Worm (Caenorhabditis elegans): ENCODE results near the gene lron-4.

Gene lron-4

DNA sequence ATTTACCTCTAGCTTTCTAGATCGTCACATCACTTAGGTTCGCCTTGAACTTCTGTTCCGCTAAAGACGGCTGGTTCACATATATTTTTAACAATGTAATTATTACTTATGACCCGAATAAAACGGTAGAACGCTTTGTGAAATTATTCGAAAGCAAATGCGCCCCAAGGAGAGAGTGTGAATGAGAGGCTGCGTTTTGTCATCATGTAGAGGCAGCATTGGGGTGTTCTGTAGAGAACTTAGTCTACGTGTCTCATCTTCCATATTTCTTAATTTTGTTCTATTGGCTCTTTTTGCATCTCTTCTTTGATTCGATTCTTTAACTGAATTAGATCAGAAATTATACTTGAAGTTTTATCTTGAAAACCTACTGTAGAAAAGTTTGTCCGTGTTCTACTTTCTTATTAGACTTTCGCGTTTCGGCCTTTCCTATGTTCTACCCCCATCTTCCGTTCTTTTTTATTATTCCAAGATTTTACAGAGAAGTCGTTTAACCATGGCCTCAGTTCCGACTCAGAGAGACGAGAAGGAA is 26.1 kb upstream of the lron-4 start, which contains the start of gene cdc-48.2:
Gene cdc-48.2 (plus strand): TSS at position 482 of the 532 bp plus-strand sequence.
- TF ChIP-seq ces-1 (GFP tag; optimal IDR thresholded peaks at IDR 0.05) (no peak), ztf-11 (tag; optimal IDR thresholded peaks at IDR 0.05) (no peak), ceh-83 (GFP tag; optimal IDR thresholded peaks at IDR 0.05) (peak; percentile 2), unc-120 (tag; optimal IDR thresholded peaks at IDR 0.05; ENCODE audit: poor library complexity, severe bottlenecking) (no peak), tbx-8 (GFP tag; optimal IDR thresholded peaks at IDR 0.05) (no peak), ham-2 (GFP tag; optimal IDR thresholded peaks at IDR 0.05) (no peak)

DNA sequence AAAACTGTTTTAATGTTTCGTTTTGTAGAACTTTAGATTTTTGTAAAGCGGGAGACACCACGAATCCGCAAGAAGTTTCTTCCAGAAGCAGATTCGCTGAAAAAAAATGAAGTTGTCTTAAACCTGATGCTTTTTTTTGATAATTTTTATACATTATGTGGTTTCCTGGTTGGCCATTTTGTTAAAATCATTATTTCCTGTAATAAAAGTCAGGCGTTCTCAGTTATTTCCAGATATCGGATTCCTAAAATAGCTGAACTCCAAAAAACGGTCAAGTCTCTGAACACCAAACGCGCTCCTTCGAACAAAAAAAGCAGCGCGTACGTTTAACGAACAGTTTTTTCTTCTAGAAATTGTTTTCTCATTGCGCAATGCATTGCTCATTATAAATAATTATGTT is 25.4 kb upstream of the lron-4 start:
- TF ChIP-seq sptf-1 (tag; optimal IDR thresholded peaks at IDR 0.05) = peak; percentile 64
- TF ChIP-seq ces-1 (GFP tag; optimal IDR thresholded peaks at IDR 0.05) = peak; percentile 46
- peak; percentile 67 for TF ChIP-seq nhr-237 (tag; optimal IDR thresholded peaks at IDR 0.05)
- TF ChIP-seq lsy-2 (tag; optimal IDR thresholded peaks at IDR 0.05) = peak; percentile 10
- TF ChIP-seq zip-8 (tag; optimal IDR thresholded peaks at IDR 0.05) = peak; percentile 47
- no peak for TF ChIP-seq nhr-12 (tag; optimal IDR thresholded peaks at IDR 0.05)
- no peak for TF ChIP-seq mep-1 (tag; optimal IDR thresholded peaks at IDR 0.05)

DNA sequence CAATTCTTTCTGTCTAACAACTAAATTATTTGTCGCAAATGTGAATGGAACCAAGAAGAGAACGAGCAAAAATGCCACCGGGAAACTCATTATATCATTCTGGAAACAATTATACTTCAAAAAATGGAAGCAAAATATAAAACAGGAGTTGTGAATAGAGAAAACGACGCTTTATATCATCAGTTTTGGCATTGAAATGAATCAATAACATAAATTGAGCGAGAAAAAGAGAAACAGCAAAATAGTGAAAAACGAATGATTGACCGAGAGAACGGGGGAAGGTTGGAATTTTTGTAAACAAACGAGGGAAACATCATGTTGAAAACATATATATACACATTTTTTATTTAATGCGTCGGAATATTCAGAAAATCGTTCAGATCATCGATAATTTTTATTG is 24.9 kb upstream of the lron-4 start, which contains the start of gene ctns-1:
Gene ctns-1 (minus strand): TSS at position 101 of the 400 bp plus-strand sequence.
- no peak for TF ChIP-seq bed-3 (GFP tag; optimal IDR thresholded peaks at IDR 0.05)
- TF ChIP-seq mls-2 (tag; optimal IDR thresholded peaks at IDR 0.05) = no peak
- TF ChIP-seq lin-32 (GFP tag; optimal IDR thresholded peaks at IDR 0.05) = no peak
- no peak for TF ChIP-seq sem-2 (GFP tag; optimal IDR thresholded peaks at IDR 0.05)
- TF ChIP-seq ztf-11 (tag; optimal IDR thresholded peaks at IDR 0.05) = no peak
- no peak for TF ChIP-seq nhr-12 (tag; optimal IDR thresholded peaks at IDR 0.05)
- no peak for TF ChIP-seq ces-1 (GFP tag; optimal IDR thresholded peaks at IDR 0.05)
- no peak for TF ChIP-seq tbx-8 (GFP tag; optimal IDR thresholded peaks at IDR 0.05)
- no peak for TF ChIP-seq mep-1 (tag; optimal IDR thresholded peaks at IDR 0.05)
- TF ChIP-seq unc-62 (GFP tag; optimal IDR thresholded peaks at IDR 0.05) = no peak
- TF ChIP-seq ceh-83 (GFP tag; optimal IDR thresholded peaks at IDR 0.05) = no peak
- no peak for TF ChIP-seq elt-1 (tag; optimal IDR thresholded peaks at IDR 0.05; ENCODE audit: borderline replicate concordance, insufficient read depth)
- no peak for TF ChIP-seq nhr-2 (tag; optimal IDR thresholded peaks at IDR 0.05)
- TF ChIP-seq cnd-1 (tag; optimal IDR thresholded peaks at IDR 0.05) = no peak
- no peak for TF ChIP-seq unc-39 (tag; optimal IDR thresholded peaks at IDR 0.05)

DNA sequence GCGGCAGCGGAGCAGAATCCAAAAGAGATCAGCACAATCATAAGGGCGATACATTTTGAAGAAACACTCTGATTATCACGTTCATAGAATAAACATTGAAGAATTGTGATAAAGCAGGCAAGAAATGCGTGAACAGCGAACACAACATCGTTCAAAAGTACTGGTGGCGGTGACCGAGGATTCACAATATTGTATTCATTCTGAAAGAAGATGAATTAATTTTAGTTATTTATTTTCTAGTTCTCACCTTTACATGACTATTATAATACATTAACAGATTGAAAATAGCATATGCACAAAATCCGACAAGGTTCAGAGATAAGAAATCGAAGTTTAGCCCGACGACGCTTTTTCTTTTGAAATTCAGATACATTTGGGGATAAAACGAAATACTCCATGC is 24.0 kb upstream of the lron-4 start:
- TF ChIP-seq hlh-1 (tag; optimal IDR thresholded peaks at IDR 0.05) (no peak), drap-1 (GFP tag; optimal IDR thresholded peaks at IDR 0.05) (no peak), unc-120 (tag; optimal IDR thresholded peaks at IDR 0.05; ENCODE audit: poor library complexity, severe bottlenecking) (no peak), tbx-8 (GFP tag; optimal IDR thresholded peaks at IDR 0.05) (no peak), mls-2 (tag; optimal IDR thresholded peaks at IDR 0.05) (no peak), ces-1 (GFP tag; optimal IDR thresholded peaks at IDR 0.05) (no peak), M03D4.4 (tag; optimal IDR thresholded peaks at IDR 0.05) (no peak), nhr-28 (tag; optimal IDR thresholded peaks at IDR 0.05) (no peak), nhr-237 (tag; optimal IDR thresholded peaks at IDR 0.05) (no peak), nhr-12 (tag; optimal IDR thresholded peaks at IDR 0.05) (no peak), elt-3 (tag; optimal IDR thresholded peaks at IDR 0.05) (no peak), ceh-39 (tag; optimal IDR thresholded peaks at IDR 0.05) (no peak), nhr-76 (tag; optimal IDR thresholded peaks at IDR 0.05) (no peak), sem-2 (GFP tag; optimal IDR thresholded peaks at IDR 0.05) (no peak), ztf-11 (tag; optimal IDR thresholded peaks at IDR 0.05) (no peak), snpc-4 (tag; optimal IDR thresholded peaks at IDR 0.05) (no peak)

DNA sequence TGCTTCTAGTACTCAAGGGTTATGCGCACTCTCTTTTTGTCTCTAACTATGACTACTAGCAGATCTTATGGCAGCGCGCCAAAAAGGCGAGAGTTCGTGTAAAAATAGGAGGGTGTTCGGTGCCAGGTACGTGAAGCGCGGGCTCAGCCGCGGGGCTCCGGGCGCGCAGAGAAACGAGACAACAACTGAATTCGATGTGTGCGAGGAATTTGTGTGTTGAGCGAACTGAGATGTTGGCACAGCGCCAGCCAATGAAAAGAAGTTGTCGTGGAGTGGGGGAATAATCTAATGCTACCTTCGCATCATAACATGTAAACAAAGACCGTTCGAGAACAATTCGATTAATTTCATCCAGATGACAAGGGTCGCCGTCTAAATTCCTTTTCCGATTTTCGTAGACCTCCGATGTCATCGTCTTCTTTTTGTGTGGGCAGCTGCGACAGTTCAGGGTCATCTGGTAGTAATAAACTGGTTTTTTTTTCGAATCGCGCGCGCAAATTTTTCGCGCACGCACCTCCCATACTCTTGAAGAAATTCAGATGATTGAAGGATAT is 19.5 kb upstream of the lron-4 start:
- TF ChIP-seq lsy-2 (tag; optimal IDR thresholded peaks at IDR 0.05) = no peak
- TF ChIP-seq ces-1 (GFP tag; optimal IDR thresholded peaks at IDR 0.05) = no peak
- no peak for TF ChIP-seq sem-2 (GFP tag; optimal IDR thresholded peaks at IDR 0.05)
- no peak for TF ChIP-seq unc-120 (tag; optimal IDR thresholded peaks at IDR 0.05; ENCODE audit: poor library complexity, severe bottlenecking)
- no peak for TF ChIP-seq nhr-12 (tag; optimal IDR thresholded peaks at IDR 0.05)
- TF ChIP-seq drap-1 (GFP tag; optimal IDR thresholded peaks at IDR 0.05) = no peak
- no peak for TF ChIP-seq elt-3 (tag; optimal IDR thresholded peaks at IDR 0.05)
- TF ChIP-seq ztf-11 (tag; optimal IDR thresholded peaks at IDR 0.05) = no peak
- no peak for TF ChIP-seq zip-8 (tag; optimal IDR thresholded peaks at IDR 0.05)
- TF ChIP-seq ceh-43 (GFP tag; optimal IDR thresholded peaks at IDR 0.05) = no peak
- no peak for TF ChIP-seq lin-13 (tag; optimal IDR thresholded peaks at IDR 0.05)
- TF ChIP-seq snpc-4 (tag; optimal IDR thresholded peaks at IDR 0.05) = no peak
- TF ChIP-seq bed-3 (GFP tag; optimal IDR thresholded peaks at IDR 0.05) = no peak
- no peak for TF ChIP-seq mab-5 (tag; optimal IDR thresholded peaks at IDR 0.05)
- TF ChIP-seq nhr-2 (tag; optimal IDR thresholded peaks at IDR 0.05) = no peak
